Fruit fly (Drosophila melanogaster) whole organism, wandering third instar larva: ENCODE measurements around the gene Tlk.

Source experiments
- CG32264 ChIP-seq: fragments of 200-800 bp; sonication (Bioruptor generic); optimal IDR thresholded peaks from 2 replicates; lab custom pipeline; 2016; ENCODE audit warnings: missing biosample characterization, missing genetic modification characterization
- CG9705 ChIP-seq: fragments of 200-800 bp; sonication (Bioruptor generic); optimal IDR thresholded peaks from 2 replicates; lab custom pipeline; 2018; ENCODE audit warnings: missing biosample characterization, mild to moderate bottlenecking, missing genetic modification characterization
- CrebA ChIP-seq: fragments of 200-800 bp; sonication (Bioruptor generic); optimal IDR thresholded peaks from 2 replicates; lab custom pipeline; 2016; ENCODE audit warnings: missing biosample characterization, mild to moderate bottlenecking, missing genetic modification characterization, borderline replicate concordance
- Dfd ChIP-seq: fragments of >200 bp; optimal IDR thresholded peaks from 2 replicates; lab custom pipeline; 2017; ENCODE audit warnings: missing biosample characterization, missing genetic modification characterization
- Dif ChIP-seq: fragments of 200-275, 200-300 bp; sonication (Bioruptor generic); optimal IDR thresholded peaks from 2 replicates; lab custom pipeline; 2018; ENCODE audit warnings: missing biosample characterization, missing genetic modification characterization; ENCODE audit not compliant: partially characterized antibody
- GATAd ChIP-seq: sonication (Bioruptor generic); optimal IDR thresholded peaks from 2 replicates; lab custom pipeline; 2016; ENCODE audit warnings: missing biosample characterization, missing genetic modification characterization
- HLH106 ChIP-seq: fragments of 200-800 bp; optimal IDR thresholded peaks from 3 replicates; lab custom pipeline; 2019; ENCODE audit warnings: missing biosample characterization, mild to moderate bottlenecking, missing genetic modification characterization, moderate library complexity
- Hnf4 ChIP-seq: fragments of 200-800 bp; sonication (Bioruptor generic); optimal IDR thresholded peaks from 2 replicates; lab custom pipeline; 2016; ENCODE audit warnings: missing biosample characterization, mild to moderate bottlenecking, missing genetic modification characterization
- Hr78 ChIP-seq: fragments of >200 bp; optimal IDR thresholded peaks from 2 replicates; lab custom pipeline; 2017; ENCODE audit warnings: missing biosample characterization, missing genetic modification characterization
- Hr83 ChIP-seq: fragments of 200-300 bp; sonication (Bioruptor generic); optimal IDR thresholded peaks from 2 replicates; lab custom pipeline; 2016; ENCODE audit warnings: missing biosample characterization, mild to moderate bottlenecking, missing genetic modification characterization, moderate library complexity; ENCODE audit not compliant: poor library complexity, severe bottlenecking
- Jra ChIP-seq: sonication (Bioruptor generic); optimal IDR thresholded peaks from 2 replicates; lab custom pipeline; 2016; ENCODE audit warnings: missing biosample characterization, missing genetic modification characterization
- OdsH ChIP-seq: fragments of 200-800 bp; sonication (Bioruptor generic); optimal IDR thresholded peaks from 2 replicates; lab custom pipeline; 2016; ENCODE audit warnings: missing biosample characterization, mild to moderate bottlenecking, missing genetic modification characterization
- Rel ChIP-seq, 2 experiments: fragments of 200-800 bp; sonication (Bioruptor generic) in 1 of 2; optimal IDR thresholded peaks; 2 replicates in 1 of 2; 3 replicates in 1 of 2; lab custom pipeline; 2016 to 2019; ENCODE audit warnings: mild to moderate bottlenecking in 2 of 2, missing biosample characterization in 2 of 2, missing genetic modification characterization in 2 of 2, moderate library complexity in 1 of 2
- Sp1 ChIP-seq: fragments of 200-800 bp; sonication (Bioruptor generic); optimal IDR thresholded peaks from 3 replicates; lab custom pipeline; 2019; ENCODE audit warnings: missing biosample characterization, mild to moderate bottlenecking, missing genetic modification characterization, moderate library complexity
- Vsx2 ChIP-seq: fragments of 200-300, 225-300 bp; sonication (Bioruptor generic); optimal IDR thresholded peaks from 2 replicates; lab custom pipeline; 2018; ENCODE audit warnings: missing biosample characterization, missing genetic modification characterization; ENCODE audit not compliant: partially characterized antibody
- br ChIP-seq: fragments of 200-800 bp; sonication (Bioruptor generic); optimal IDR thresholded peaks from 2 replicates; lab custom pipeline; 2016; ENCODE audit warnings: missing biosample characterization, missing genetic modification characterization
- brk ChIP-seq: fragments of 200-800 bp; sonication (Bioruptor generic); optimal IDR thresholded peaks from 2 replicates; lab custom pipeline; 2016; ENCODE audit warnings: missing biosample characterization, mild to moderate bottlenecking, missing genetic modification characterization
- dl ChIP-seq, 2 experiments: fragments of 175-275, 200-275 bp in 1 of 2; fragments of 200-275 bp in 1 of 2; sonication (Bioruptor generic); optimal IDR thresholded peaks; lab custom pipeline; 2018; ENCODE audit warnings: mild to moderate bottlenecking in 2 of 2, missing biosample characterization in 2 of 2, missing genetic modification characterization in 2 of 2, moderate library complexity in 2 of 2; ENCODE audit not compliant: partially characterized antibody in 2 of 2, insufficient read depth in 1 of 2
- dmrt93B ChIP-seq: fragments of 200-800 bp; sonication (Bioruptor generic); optimal IDR thresholded peaks from 2 replicates; lab custom pipeline; 2018; ENCODE audit warnings: missing biosample characterization, mild to moderate bottlenecking, missing genetic modification characterization
- dsf ChIP-seq: sonication (Bioruptor generic); optimal IDR thresholded peaks from 2 replicates; lab custom pipeline; 2016; ENCODE audit warnings: missing biosample characterization, missing genetic modification characterization, borderline replicate concordance
- ey ChIP-seq: fragments of 200-800 bp; sonication (Bioruptor generic); optimal IDR thresholded peaks from 2 replicates; lab custom pipeline; 2016; ENCODE audit warnings: missing biosample characterization, missing genetic modification characterization
- fru ChIP-seq: fragments of 200-800 bp; sonication (Bioruptor generic); optimal IDR thresholded peaks from 3 replicates; lab custom pipeline; 2016; ENCODE audit warnings: missing biosample characterization, mild to moderate bottlenecking, missing genetic modification characterization
- h ChIP-seq: fragments of 200-800 bp; sonication (Bioruptor generic); optimal IDR thresholded peaks from 3 replicates; lab custom pipeline; 2016; ENCODE audit warnings: missing biosample characterization, mild to moderate bottlenecking, missing genetic modification characterization
- jim ChIP-seq: fragments of 175-275, 200-325 bp; sonication (Bioruptor generic); optimal IDR thresholded peaks from 2 replicates; lab custom pipeline; 2016; ENCODE audit warnings: missing biosample characterization, mild to moderate bottlenecking, missing genetic modification characterization
- lola ChIP-seq: fragments of >200 bp; optimal IDR thresholded peaks from 2 replicates; lab custom pipeline; 2017; ENCODE audit warnings: missing biosample characterization, missing genetic modification characterization
- pan ChIP-seq: fragments of >200 bp; optimal IDR thresholded peaks from 2 replicates; lab custom pipeline; 2017
- psq ChIP-seq: fragments of 200-800 bp; sonication (Bioruptor generic); optimal IDR thresholded peaks from 3 replicates; lab custom pipeline; 2017; ENCODE audit warnings: missing biosample characterization, mild to moderate bottlenecking, missing genetic modification characterization, moderate library complexity
- rgr ChIP-seq: fragments of 200-800 bp; sonication (Bioruptor generic); optimal IDR thresholded peaks from 3 replicates; lab custom pipeline; 2016; ENCODE audit warnings: missing biosample characterization, mild to moderate bottlenecking, missing genetic modification characterization
- sage ChIP-seq: fragments of 200-800 bp; sonication (Bioruptor generic); optimal IDR thresholded peaks from 2 replicates; lab custom pipeline; 2016; ENCODE audit warnings: missing biosample characterization, mild to moderate bottlenecking, missing genetic modification characterization
- sv ChIP-seq: fragments of 200-800 bp; sonication (Bioruptor generic); optimal IDR thresholded peaks from 3 replicates; lab custom pipeline; 2016; ENCODE audit warnings: missing biosample characterization, missing genetic modification characterization
- tai ChIP-seq: sonication (Bioruptor generic); optimal IDR thresholded peaks from 2 replicates; lab custom pipeline; 2016; ENCODE audit warnings: missing biosample characterization, missing genetic modification characterization
- usp ChIP-seq: fragments of >200 bp; optimal IDR thresholded peaks from 2 replicates; lab custom pipeline; 2017; ENCODE audit warnings: missing biosample characterization, missing genetic modification characterization
- woc ChIP-seq: sonication (Bioruptor generic); optimal IDR thresholded peaks from 2 replicates; lab custom pipeline; 2016; ENCODE audit warnings: missing biosample characterization, mild to moderate bottlenecking, missing genetic modification characterization

The Tlk gene

dm6 chrX:3775137-3775536 is 55.3 kb downstream of the Tlk start:
- no peak for TF ChIP-seq Vsx2
- no peak for TF ChIP-seq brk (GFP tag; lab: Kevin White, UChicago)
- TF ChIP-seq Hnf4 (GFP tag; lab: Kevin White, UChicago), result no peak
- no peak for TF ChIP-seq fru
- no peak for TF ChIP-seq Sp1 (GFP tag; lab: Kevin White, UChicago)
- TF ChIP-seq GATAd (GFP tag; lab: Kevin White, UChicago), result no peak
- no peak for TF ChIP-seq sage (GFP tag; lab: Kevin White, UChicago)
- TF ChIP-seq ey, result no peak
- TF ChIP-seq Hr78, result no peak
- TF ChIP-seq dsf (GFP tag; lab: Kevin White, UChicago), result no peak
- TF ChIP-seq OdsH (GFP tag; lab: Kevin White, UChicago), result no peak
- TF ChIP-seq Dfd (GFP tag; lab: Kevin White, UChicago), result no peak
- TF ChIP-seq CG32264 (GFP tag; lab: Kevin White, UChicago), result no peak
- TF ChIP-seq jim (GFP tag; lab: Kevin White, UChicago), result no peak
- TF ChIP-seq br (GFP tag; lab: Kevin White, UChicago), result no peak
- TF ChIP-seq rgr (GFP tag; lab: Kevin White, UChicago), result no peak
- TF ChIP-seq lola (GFP tag; lab: Kevin White, UChicago), result no peak
- no peak for TF ChIP-seq pan
- no peak for TF ChIP-seq dl (GFP tag; optimal IDR thresholded peaks at IDR 0.05; lab: Kevin White, UChicago; ENCODE audit: insufficient read depth in 1 of 2, partially characterized antibody in 2 of 2)
- TF ChIP-seq, all 38 proteins: peak for 0

- TF ChIP-seq Dif (GFP tag; lab: Kevin White, UChicago), result peak; percentile 92
- peak; percentile 85 for TF ChIP-seq Sp1 (GFP tag; lab: Kevin White, UChicago)
- TF ChIP-seq sv, result no peak
- peak; percentile 37 for TF ChIP-seq CG9705 (GFP tag; lab: Kevin White, UChicago)
- peak; percentile 41 for TF ChIP-seq Hnf4 (GFP tag; lab: Kevin White, UChicago)
- TF ChIP-seq OdsH (GFP tag; lab: Kevin White, UChicago), result peak; percentile 38
- TF ChIP-seq Hr83 (GFP tag; lab: Kevin White, UChicago), result peak; percentile 39
- no peak for TF ChIP-seq usp
- peak; percentile 9 for TF ChIP-seq Rel (GFP tag; optimal IDR thresholded peaks at IDR 0.05; lab: Kevin White, UChicago)
- TF ChIP-seq Rel (tag; optimal IDR thresholded peaks at IDR 0.05; lab: Kevin White, UChicago), result peak; percentile 59
- TF ChIP-seq woc (GFP tag; lab: Kevin White, UChicago), result peak; percentile 39
- TF ChIP-seq fru, result peak; percentile 26
- TF ChIP-seq Vsx2, result peak; percentile 74
- peak; percentile 17 for TF ChIP-seq rgr (GFP tag; lab: Kevin White, UChicago)
- peak; percentile 59 for TF ChIP-seq br (GFP tag; lab: Kevin White, UChicago)
- TF ChIP-seq HLH106 (tag; lab: Kevin White, UChicago), result peak; percentile 12
- no peak for TF ChIP-seq tai
- no peak for TF ChIP-seq GATAd (GFP tag; lab: Kevin White, UChicago)
- TF ChIP-seq dsf (GFP tag; lab: Kevin White, UChicago), result no peak
- TF ChIP-seq CrebA (GFP tag; lab: Kevin White, UChicago), result peak; percentile 95
- peak; percentile 25 for TF ChIP-seq h (GFP tag; lab: Kevin White, UChicago)
- TF ChIP-seq jim (GFP tag; lab: Kevin White, UChicago), result peak; percentile 7
- TF ChIP-seq ey, result no peak
- TF ChIP-seq Jra (GFP tag; lab: Kevin White, UChicago), result peak; percentile 13
- peak; percentile 7 for TF ChIP-seq brk (GFP tag; lab: Kevin White, UChicago)
- no peak for TF ChIP-seq dmrt93B
- peak; percentile 82 for TF ChIP-seq psq (GFP tag; lab: Kevin White, UChicago)
- TF ChIP-seq CG32264 (GFP tag; lab: Kevin White, UChicago), result no peak
- peak; percentile 91 to 94 for TF ChIP-seq dl (GFP tag; optimal IDR thresholded peaks at IDR 0.05; lab: Kevin White, UChicago; ENCODE audit: insufficient read depth in 1 of 2, partially characterized antibody in 2 of 2)
- no peak for TF ChIP-seq lola (GFP tag; lab: Kevin White, UChicago)
- peak; percentile 25 for TF ChIP-seq sage (GFP tag; lab: Kevin White, UChicago)
These were observed 56.2 kb downstream of the Tlk start for dm6 chrX:3775822-3776668.
